Worm (Caenorhabditis elegans) whole organism, young adult: ENCODE measurements around the gene ptrn-1.

Source experiments
- Y79H2A.3 ChIP-seq: fragments of 200-800 bp; sonication (Bioruptor generic); conservative IDR thresholded peaks from 2 replicates; pipeline ENCODE4 v1.3.6; 2022; ENCODE audit warnings: missing genetic modification reagents, missing genetic modification characterization, missing compliant biosample characterization
- pbrm-1 ChIP-seq: fragments of 200-800 bp; sonication (Bioruptor generic); IDR thresholded peaks from 2 replicates; pipeline ENCODE4 v1.3.6; 2022; ENCODE audit warnings: missing genetic modification reagents, missing genetic modification characterization, missing compliant biosample characterization
- snpc-4 ChIP-seq, 5 experiments: fragments of 150-350 bp in 1 of 5; sonication (generic microtip) in 4 of 5; optimal IDR thresholded peaks; 2 replicates each; lab custom pipeline; 2014 to 2018; ENCODE audit warnings: missing genetic modification characterization in 5 of 5, missing biosample characterization in 3 of 5, antibody characterized with exemption in 2 of 5, mild to moderate bottlenecking in 2 of 5, missing compliant biosample characterization in 2 of 5, missing genotype in 2 of 5, moderate library complexity in 2 of 5, missing genetic modification reagents in 1 of 5

ce11 chrX:17034773-17035172, 4.8 kb upstream of the ptrn-1 start:
- no peak for TF ChIP-seq Y79H2A.3 (GFP tag; lab: Robert Waterston, UW)
- TF ChIP-seq pbrm-1, result no peak
- TF ChIP-seq snpc-4 (GFP tag; optimal IDR thresholded peaks at IDR 0.05; lab: Kevin White, UChicago), result no peak
- TF ChIP-seq snpc-4 (tag; optimal IDR thresholded peaks at IDR 0.05; lab: Kevin White, UChicago), result no peak
